Fruit fly (Drosophila melanogaster): ENCODE measurements around the gene CG4168.

CG4168 gene

dm6 chr2L:15248163-15249005, 48.1 kb upstream of the CG4168 start, which contains the start of gene dao (continued):
- TF ChIP-seq nom (GFP tag; optimal IDR thresholded peaks at IDR 0.05) (no peak), unpg (GFP tag; optimal IDR thresholded peaks at IDR 0.05) (peak; percentile 32), ara (GFP tag; IDR thresholded peaks at IDR 0.05) (no peak), HLH54F (GFP tag; optimal IDR thresholded peaks at IDR 0.05) (peak; percentile 35), tll (GFP tag; optimal IDR thresholded peaks at IDR 0.05) (no peak), Mrtf (GFP tag; IDR thresholded peaks at IDR 0.05) (peak; percentile 41; the same call in 1 of the 3 replicates), sd (tag; optimal IDR thresholded peaks at IDR 0.05) (no peak), E2f1 (GFP tag; IDR thresholded peaks at IDR 0.05) (peak; percentile 30; the same call in 1 of the 2 replicates), crc (GFP tag; optimal IDR thresholded peaks at IDR 0.05) (no peak), CG8290 (GFP tag; optimal IDR thresholded peaks at IDR 0.05) (no peak), CG8290 (tag; optimal IDR thresholded peaks at IDR 0.05) (peak in 1 of 2 experiments; percentile 57), trem (tag; optimal IDR thresholded peaks at IDR 0.05) (peak; percentile 2), MBD-R2 (GFP tag; IDR thresholded peaks at IDR 0.05) (peak; percentile 71), CG10462 (GFP tag; optimal IDR thresholded peaks at IDR 0.05) (peak; percentile 58), CG2875 (GFP tag; optimal IDR thresholded peaks at IDR 0.05) (no peak), nmo (GFP tag; optimal IDR thresholded peaks at IDR 0.05) (peak; percentile 72), dpn (GFP tag; optimal IDR thresholded peaks at IDR 0.05) (peak; percentile 27 to 61), CG3847 (GFP tag; IDR thresholded peaks at IDR 0.05) (peak; percentile 6; the same call in 1 of the 2 replicates), gcm2 (GFP tag; optimal IDR thresholded peaks at IDR 0.05) (no peak), fd96Cb (tag; optimal IDR thresholded peaks at IDR 0.05) (peak; percentile 42), CG9609 (GFP tag; optimal IDR thresholded peaks at IDR 0.05) (peak; percentile 15), Sry-δ (GFP tag; optimal IDR thresholded peaks at IDR 0.05) (peak; percentile 94), CG34224 (GFP tag; IDR thresholded peaks at IDR 0.05; ENCODE audit: partially characterized antibody) (peak; percentile 59; the same call in 2 of the 3 replicates), ttk (GFP tag; IDR thresholded peaks at IDR 0.05) (peak; percentile 47; the same call in 1 of the 2 replicates), CG3065 (GFP tag; optimal IDR thresholded peaks at IDR 0.05) (no peak), CG18764 (GFP tag; optimal IDR thresholded peaks at IDR 0.05) (no peak), fru (optimal IDR thresholded peaks at IDR 0.05) (no peak), CG1647 (GFP tag; optimal IDR thresholded peaks at IDR 0.05) (no peak), CG15514 (GFP tag; optimal IDR thresholded peaks at IDR 0.05) (peak; percentile 8), gem (tag; optimal IDR thresholded peaks at IDR 0.05) (peak; percentile 75), cato (GFP tag; optimal IDR thresholded peaks at IDR 0.05; ENCODE audit: borderline replicate concordance) (peak; percentile 34), knrl (GFP tag; IDR thresholded peaks at IDR 0.05; ENCODE audit: partially characterized antibody) (peak; percentile 85), Blimp-1 (GFP tag; optimal IDR thresholded peaks at IDR 0.05) (peak; percentile 35), stwl (tag; optimal IDR thresholded peaks at IDR 0.05) (peak; percentile 52), hb (GFP tag; IDR thresholded peaks at IDR 0.05; ENCODE audit: partially characterized antibody) (peak; percentile 74), Hr78 (GFP tag; optimal IDR thresholded peaks at IDR 0.05) (no peak), croc (GFP tag; conservative IDR thresholded peaks at IDR 0.05) (no peak), her (GFP tag; optimal IDR thresholded peaks at IDR 0.05) (no peak), sens (GFP tag) (peak; percentile 84), CG12071 (GFP tag; optimal IDR thresholded peaks at IDR 0.05) (no peak), fd3F (GFP tag; optimal IDR thresholded peaks at IDR 0.05) (peak; percentile 21), CG5245 (GFP tag; optimal IDR thresholded peaks at IDR 0.05) (peak; percentile 12), ase (GFP tag; IDR thresholded peaks at IDR 0.05) (peak; percentile 39; the same call in 2 of the 3 replicates), CG14667 (GFP tag; IDR thresholded peaks at IDR 0.05) (peak; percentile 9; the same call in 1 of the 2 replicates), Fer3 (tag; optimal IDR thresholded peaks at IDR 0.05) (peak; percentile 10), CG16863 (GFP tag; optimal IDR thresholded peaks at IDR 0.05) (no peak), CG11456 (GFP tag; IDR thresholded peaks at IDR 0.05) (peak; percentile 70), CG11247 (GFP tag; IDR thresholded peaks at IDR 0.05) (peak; percentile 55)

Data from whole organism, embryonic.